Worm (Caenorhabditis elegans) whole organism, L4/young adult: Measurements from ENCODE around the gene fbxc-18.
"Not testable (repeated sequence)": the region's sequence is repeated elsewhere in the genome, so short reads cannot be mapped to it uniquely, and the experiment has no call there.

Source experiments
- W03F9.2 ChIP-seq: fragments of 150-350 bp; optimal IDR thresholded peaks from 2 replicates; lab custom pipeline; 2014; ENCODE audit warnings: missing biosample characterization, missing genetic modification characterization
- dao-5 ChIP-seq: sonication (generic microtip); optimal IDR thresholded peaks from 2 replicates; lab custom pipeline; 2016; ENCODE audit warnings: missing genotype, missing genetic modification characterization, moderate library complexity, missing compliant biosample characterization
- him-1 ChIP-seq: sonication (generic microtip); optimal IDR thresholded peaks from 2 replicates; lab custom pipeline; 2016; ENCODE audit warnings: missing genotype, missing genetic modification reagents, missing genetic modification characterization, missing compliant biosample characterization

Gene fbxc-18

ce11 chrII:966962-967361 is at the start of gene fbxc-18:
Gene fbxc-18 (minus strand): TSS chrII:967062.
- TF ChIP-seq W03F9.2 (tag; lab: Kevin White, UChicago); him-1; dao-5 (tag; lab: Kevin White, UChicago): not testable (repeated sequence)

DNA sequence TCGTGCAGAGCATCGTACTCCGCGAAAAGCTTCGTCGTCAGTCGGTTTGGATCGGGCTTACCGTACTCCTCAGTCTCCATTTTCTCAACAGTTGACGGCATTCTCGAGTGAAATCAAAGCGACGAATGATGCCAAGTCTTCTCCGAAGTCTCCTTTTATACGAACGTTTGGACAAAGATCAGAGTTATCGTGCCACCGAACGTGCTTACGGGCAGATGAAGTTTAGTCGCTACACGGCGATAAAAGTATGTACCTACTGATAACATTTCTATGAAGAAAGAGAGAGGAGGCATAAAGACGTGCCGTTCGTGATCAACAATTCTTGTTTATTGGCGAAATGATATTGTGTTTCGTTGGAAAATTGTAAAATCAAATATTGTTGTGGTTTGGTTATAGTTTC is 39.5 kb upstream of the fbxc-18 start, which contains the start of gene F45D11.14:
Gene F45D11.14 (minus strand): TSS at position 101 of the 400 bp plus-strand sequence.
- not testable (repeated sequence) for TF ChIP-seq dao-5 (tag; lab: Kevin White, UChicago); W03F9.2 (tag; lab: Kevin White, UChicago); him-1

DNA sequence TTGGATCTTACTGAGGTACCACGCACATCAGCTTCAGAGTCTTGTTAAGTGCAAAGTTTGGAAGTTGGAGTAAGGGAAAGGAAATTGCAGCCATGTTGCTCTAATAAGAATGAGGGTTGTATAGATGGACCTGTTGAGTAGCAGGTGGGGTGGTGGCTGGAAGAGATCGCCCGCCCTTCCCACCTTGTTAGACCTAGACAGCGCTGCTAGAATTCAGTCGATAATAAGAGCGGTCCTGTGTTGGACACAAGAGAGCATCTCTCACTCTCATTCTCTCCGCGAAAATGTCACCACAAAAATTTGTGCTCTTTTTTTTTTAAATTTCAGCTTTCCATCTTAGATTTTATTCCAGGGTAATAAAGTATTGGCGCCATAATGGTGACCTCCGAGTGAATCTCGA is 34.5 kb upstream of the fbxc-18 start, which contains the start of the genes fbxb-30 and F45D11.5:
Gene fbxb-30 (minus strand): TSS at position 101 of the 400 bp plus-strand sequence.
Gene F45D11.5 (plus strand): TSS at position 352 of the 400 bp plus-strand sequence.
- TF ChIP-seq him-1 (no peak), W03F9.2 (tag; lab: Kevin White, UChicago) (no peak), dao-5 (tag; lab: Kevin White, UChicago) (no peak)

DNA sequence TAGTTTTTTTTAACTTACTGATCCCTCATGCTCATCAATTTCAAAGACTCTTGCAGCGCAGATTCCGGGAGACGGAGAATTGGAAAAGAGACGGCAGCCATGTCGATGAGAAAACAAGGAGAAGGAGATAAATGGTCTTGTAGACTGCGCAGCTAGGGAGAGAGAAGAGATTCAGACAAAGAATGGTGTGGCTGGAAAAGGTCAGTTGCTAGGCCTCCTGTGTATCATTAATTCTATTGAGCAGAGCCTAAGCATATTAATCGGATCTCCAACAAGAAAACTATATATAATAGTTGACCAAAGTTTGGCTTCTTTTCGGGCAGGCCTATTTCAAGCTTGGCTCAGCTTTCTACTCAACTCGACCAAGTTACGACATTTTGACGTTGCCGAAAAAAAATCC is 32.6 kb upstream of the fbxc-18 start, which contains the start of gene fbxb-29:
Gene fbxb-29 (minus strand): TSS at position 101 of the 400 bp plus-strand sequence.
- TF ChIP-seq dao-5 (tag; lab: Kevin White, UChicago) (no peak), W03F9.2 (tag; lab: Kevin White, UChicago) (no peak), him-1 (no peak)

DNA sequence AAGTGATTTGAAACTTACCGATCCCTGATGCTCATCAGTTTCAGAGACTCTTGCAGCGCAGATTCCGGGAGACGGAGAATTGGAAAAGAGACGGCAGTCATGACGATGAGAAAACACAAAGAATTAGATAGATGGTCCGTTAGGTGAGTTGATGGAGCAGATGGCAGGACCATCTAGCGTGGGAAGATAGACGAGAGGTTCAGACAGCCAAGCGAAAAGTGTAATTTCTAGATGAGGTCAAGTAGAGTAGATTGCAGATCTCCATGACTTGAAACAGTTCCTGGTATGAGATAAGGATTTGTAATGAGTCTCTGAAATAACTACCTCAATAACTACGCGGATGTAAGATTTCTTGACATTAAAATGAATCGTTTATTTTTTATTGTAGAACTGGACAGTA is 29.2 kb upstream of the fbxc-18 start, which contains the start of gene F45D11.11:
Gene F45D11.11 (minus strand): TSS at position 101 of the 400 bp plus-strand sequence.
- TF ChIP-seq W03F9.2 (tag; lab: Kevin White, UChicago); dao-5 (tag; lab: Kevin White, UChicago); him-1: not testable (repeated sequence)

- not testable (repeated sequence) for TF ChIP-seq dao-5 (tag; lab: Kevin White, UChicago); him-1; W03F9.2 (tag; lab: Kevin White, UChicago)
These were observed 27.4 kb upstream of the fbxc-18 start, which contains the start of gene F45D11.7 for ce11 chrII:994231-994630. Gene F45D11.7 (plus strand): TSS chrII:994531.

ce11 chrII:991300-991699 is 24.4 kb upstream of the fbxc-18 start, which contains the start of gene fbxc-42:
Gene fbxc-42 (plus strand): TSS chrII:991600.
- TF ChIP-seq him-1 (no peak), W03F9.2 (tag; lab: Kevin White, UChicago) (no peak), dao-5 (tag; lab: Kevin White, UChicago) (no peak)

DNA sequence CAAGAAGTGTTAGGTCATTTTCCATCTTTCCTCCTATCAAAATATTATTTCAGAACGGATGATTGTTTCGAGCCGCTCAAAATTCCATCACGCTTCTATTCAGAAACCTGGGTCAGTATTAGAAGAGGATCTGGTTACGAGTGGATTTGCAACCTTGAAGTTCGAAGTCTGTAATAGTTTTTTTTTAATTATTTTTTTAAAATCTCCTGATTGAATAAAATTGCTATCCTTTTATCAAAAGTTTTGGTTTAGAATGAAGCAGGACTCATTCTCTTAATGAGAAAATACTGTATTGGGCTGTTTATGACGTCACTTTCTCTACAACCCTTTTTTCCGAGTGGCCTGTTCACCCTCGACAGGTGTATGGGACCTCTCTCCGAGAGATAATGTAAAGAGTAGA is 21.6 kb upstream of the fbxc-18 start, which contains the start of gene fbxc-39:
Gene fbxc-39 (plus strand): TSS at position 301 of the 400 bp plus-strand sequence.
- TF ChIP-seq W03F9.2 (tag; lab: Kevin White, UChicago) (no peak), him-1 (no peak), dao-5 (tag; lab: Kevin White, UChicago) (no peak)

DNA sequence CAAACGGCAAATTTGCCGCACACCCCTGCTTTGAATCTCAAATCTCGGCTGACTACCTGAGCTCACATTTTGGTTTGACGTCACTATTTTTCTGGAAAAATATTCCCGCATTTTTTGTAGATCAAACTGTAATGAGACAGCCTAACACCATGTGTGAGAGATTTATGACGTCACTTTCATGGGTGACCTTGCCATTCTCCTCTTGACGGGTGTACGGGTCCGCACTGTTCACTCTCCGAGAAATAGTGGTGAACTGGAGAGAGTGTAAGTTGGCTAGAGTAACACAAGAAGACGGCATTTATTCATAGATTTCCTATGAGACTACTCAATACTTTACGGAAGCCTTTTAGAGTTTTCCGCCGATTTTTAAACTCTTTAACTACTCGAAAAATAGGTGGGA is 18.8 kb upstream of the fbxc-18 start, which contains the start of gene fbxc-40:
Gene fbxc-40 (plus strand): TSS at position 301 of the 400 bp plus-strand sequence.
- not testable (repeated sequence) for TF ChIP-seq W03F9.2 (tag; lab: Kevin White, UChicago); him-1; dao-5 (tag; lab: Kevin White, UChicago)

DNA sequence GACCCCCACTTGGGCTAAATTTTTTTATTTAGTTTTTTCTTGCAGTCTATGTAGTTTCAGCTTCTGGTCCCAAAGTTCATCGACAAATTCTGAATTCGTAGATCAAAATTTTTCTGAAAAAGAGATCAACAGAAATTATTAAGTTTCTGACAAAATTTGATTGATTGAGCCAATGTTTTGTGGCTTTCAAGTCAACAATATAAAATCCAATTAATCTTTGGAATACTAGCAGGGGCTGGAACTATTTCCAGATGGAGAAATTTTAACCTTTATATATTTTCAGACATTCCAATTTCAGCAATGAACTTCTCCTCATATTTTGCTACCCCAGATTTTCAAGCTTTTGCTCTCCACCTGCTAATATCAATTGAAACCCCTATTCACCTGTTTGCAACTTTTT is 16.0 kb upstream of the fbxc-18 start, which contains the start of gene srh-274:
Gene srh-274 (plus strand): TSS at position 301 of the 400 bp plus-strand sequence.
- TF ChIP-seq W03F9.2 (tag; lab: Kevin White, UChicago): no peak
- TF ChIP-seq dao-5 (tag; lab: Kevin White, UChicago): no peak
- TF ChIP-seq him-1: no peak

ce11 chrII:979135-979534 is 12.3 kb upstream of the fbxc-18 start, which contains the start of the genes fbxc-17 and fbxc-15:
Gene fbxc-17 (minus strand): TSS chrII:979235.
Gene fbxc-15 (plus strand): TSS chrII:979423.
- TF ChIP-seq him-1 (no peak), dao-5 (tag; lab: Kevin White, UChicago) (no peak), W03F9.2 (tag; lab: Kevin White, UChicago) (no peak)

DNA sequence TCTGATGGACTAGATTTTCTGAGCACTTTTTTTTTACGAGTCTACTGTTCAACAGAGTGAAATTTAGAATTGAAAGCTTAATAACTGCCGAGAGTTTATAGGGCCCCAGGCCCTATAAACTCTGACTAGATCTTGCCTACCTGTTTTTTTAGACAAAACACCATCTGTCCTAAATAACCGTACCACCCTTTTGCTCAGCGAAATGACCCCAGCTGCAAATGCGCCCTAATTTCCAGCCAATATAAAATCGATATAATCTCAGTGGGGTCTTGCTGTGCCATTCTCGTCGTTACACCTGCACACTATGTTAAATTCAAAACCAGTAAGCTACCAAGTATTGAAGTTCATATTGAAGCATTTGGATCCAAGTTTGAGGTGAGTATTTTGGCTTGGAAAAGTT is 7.1 kb upstream of the fbxc-18 start, which contains the start of gene fbxc-14:
Gene fbxc-14 (plus strand): TSS at position 301 of the 400 bp plus-strand sequence.
- TF ChIP-seq W03F9.2 (tag; lab: Kevin White, UChicago) (no peak), him-1 (no peak), dao-5 (tag; lab: Kevin White, UChicago) (no peak)

DNA sequence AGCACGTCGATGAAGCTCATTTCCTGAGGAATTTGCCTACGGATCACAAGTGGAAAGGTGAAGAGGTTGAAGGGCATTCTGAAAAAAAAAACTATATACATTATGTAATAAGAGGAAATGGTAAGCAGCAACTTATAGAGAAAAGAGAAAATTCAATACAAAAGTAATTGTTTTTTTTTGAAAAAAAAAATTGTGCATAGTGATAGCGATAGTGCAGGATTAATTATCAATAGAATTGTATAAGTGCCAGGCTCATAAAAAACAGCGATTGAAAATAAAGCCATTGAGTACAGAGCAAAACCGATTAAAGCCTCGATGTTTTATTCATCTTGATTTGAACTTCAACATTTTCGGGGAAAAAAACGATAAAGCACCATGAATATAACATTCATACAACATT is 6.0 kb upstream of the fbxc-18 start, which contains the start of gene C32B5.15:
Gene C32B5.15 (minus strand): TSS at position 101 of the 400 bp plus-strand sequence.
- TF ChIP-seq dao-5 (tag; lab: Kevin White, UChicago): no peak
- no peak for TF ChIP-seq him-1
- TF ChIP-seq W03F9.2 (tag; lab: Kevin White, UChicago): no peak

- TF ChIP-seq him-1; W03F9.2 (tag; lab: Kevin White, UChicago); dao-5 (tag; lab: Kevin White, UChicago): not testable (repeated sequence)
These were observed 1.2 kb upstream of the fbxc-18 start, which contains the start of gene C32B5.6 for ce11 chrII:968106-968505. Gene C32B5.6 (plus strand): TSS chrII:968406.
